Fruit fly (Drosophila melanogaster): ENCODE data around the gene Lim3.

- no peak for TF ChIP-seq Clk (GFP tag; optimal IDR thresholded peaks at IDR 0.05)
- no peak for TF ChIP-seq Hr96 (GFP tag; optimal IDR thresholded peaks at IDR 0.05)
- no peak for TF ChIP-seq CG7101 (tag; optimal IDR thresholded peaks at IDR 0.05)
- no peak for TF ChIP-seq Crg-1 (GFP tag; optimal IDR thresholded peaks at IDR 0.05)
- no peak for TF ChIP-seq toe (GFP tag; optimal IDR thresholded peaks at IDR 0.05)
- no peak for TF ChIP-seq CG12768 (GFP tag; optimal IDR thresholded peaks at IDR 0.05)
- TF ChIP-seq kay (GFP tag; ENCODE audit: borderline replicate concordance), result no peak
- TF ChIP-seq CG1620 (GFP tag; optimal IDR thresholded peaks at IDR 0.05), result no peak
- no peak for TF ChIP-seq CG7045 (GFP tag; optimal IDR thresholded peaks at IDR 0.05)
- no peak for TF ChIP-seq CG33017 (tag; optimal IDR thresholded peaks at IDR 0.05)
Observed at dm6 chr2L:19036105-19036714, 72.0 kb downstream of the Lim3 start.
